Fruit fly (Drosophila melanogaster): ENCODE results near the gene CG5973.

DNA sequence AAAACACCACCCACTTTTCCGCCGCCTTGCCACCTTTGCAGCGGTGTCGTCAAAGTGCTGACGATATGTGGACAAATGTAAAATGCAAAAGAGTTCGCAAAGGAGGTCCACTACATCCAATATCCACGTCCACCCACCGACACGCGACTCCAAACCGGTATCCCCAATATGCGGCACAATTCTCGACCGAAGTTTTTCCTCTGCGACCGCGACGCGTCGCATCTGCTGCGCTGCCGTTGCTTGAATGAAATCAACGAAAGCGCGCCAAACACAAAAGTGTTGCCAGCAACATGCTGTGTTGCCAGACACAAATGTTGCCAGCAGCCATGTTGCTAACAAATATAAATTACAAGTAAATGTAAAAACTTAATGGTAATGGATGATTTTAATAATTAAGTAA is 38.8 kb upstream of the CG5973 start, which contains the start of gene CG5160:
- no peak for TF ChIP-seq CG8478 (optimal IDR thresholded peaks at IDR 0.05)
- no peak for TF ChIP-seq CTCF (optimal IDR thresholded peaks at IDR 0.05)

Measured in S2 (cell line).